Worm (Caenorhabditis elegans) whole organism, L4 larva: Measurements from ENCODE around the gene B0410.1.

Experiments
- F37D6.2 ChIP-seq: sonication (generic microtip); optimal IDR thresholded peaks from 2 replicates; lab custom pipeline; 2016; ENCODE audit warnings: mild to moderate bottlenecking, missing genetic modification characterization, missing compliant biosample characterization
- F49E8.2 ChIP-seq: sonication (generic microtip); optimal IDR thresholded peaks from 2 replicates; lab custom pipeline; 2016; ENCODE audit warnings: missing compliant biosample characterization, mild to moderate bottlenecking, missing genetic modification characterization, borderline replicate concordance
- T20F7.1 ChIP-seq: fragments of 200-800 bp; sonication (Bioruptor generic); optimal IDR thresholded peaks from 2 replicates; lab custom pipeline; 2018; ENCODE audit warnings: mild to moderate bottlenecking, missing genetic modification characterization, missing compliant biosample characterization
- T26A8.4 ChIP-seq: fragments of 200-800 bp; sonication (Bioruptor generic); IDR thresholded peaks from 2 replicates; pipeline ENCODE4 v1.3.6; 2022; ENCODE audit warnings: missing genetic modification characterization, missing compliant biosample characterization
- Y48G9A.11 ChIP-seq: fragments of 200-800 bp; sonication (Bioruptor generic); IDR thresholded peaks from 2 replicates; pipeline ENCODE4 v1.3.6; 2022; ENCODE audit warnings: missing genetic modification reagents, missing genetic modification characterization, missing compliant biosample characterization
- Y5F2A.4 ChIP-seq: fragments of 200-800 bp; sonication (Bioruptor generic); optimal IDR thresholded peaks from 2 replicates; lab custom pipeline; 2018; ENCODE audit warnings: mild to moderate bottlenecking, missing genetic modification characterization, missing compliant biosample characterization
- Y75B8A.6 ChIP-seq: fragments of 200-800 bp; sonication (Bioruptor generic); IDR thresholded peaks from 2 replicates; pipeline ENCODE4 v1.3.6; 2022; ENCODE audit warnings: missing genetic modification reagents, missing genetic modification characterization, missing compliant biosample characterization
- ZK337.2 ChIP-seq: fragments of 200-800 bp; sonication (Bioruptor generic); IDR thresholded peaks from 2 replicates; pipeline ENCODE4 v1.3.6; 2022; ENCODE audit warnings: missing genetic modification reagents, missing genetic modification characterization, missing compliant biosample characterization
- attf-4 ChIP-seq: sonication (generic microtip); optimal IDR thresholded peaks from 3 replicates; lab custom pipeline; 2017; ENCODE audit warnings: missing biosample characterization, missing genetic modification characterization
- ceh-20 ChIP-seq: fragments of 200-800 bp; sonication (Bioruptor generic); IDR thresholded peaks from 2 replicates; pipeline ENCODE4 v1.3.6; 2022; ENCODE audit warnings: missing genetic modification reagents, missing genetic modification characterization, missing compliant biosample characterization
- ceh-32 ChIP-seq: sonication (generic microtip); optimal IDR thresholded peaks from 2 replicates; lab custom pipeline; 2016; ENCODE audit warnings: mild to moderate bottlenecking, missing genetic modification characterization, missing compliant biosample characterization; ENCODE audit not compliant: poor library complexity
- ceh-62 ChIP-seq: sonication (generic microtip); optimal IDR thresholded peaks from 2 replicates; lab custom pipeline; 2017; ENCODE audit warnings: missing biosample characterization, missing genetic modification characterization
- daf-16 ChIP-seq, 3 experiments: sonication (generic microtip); optimal IDR thresholded peaks; 2 replicates each; lab custom pipeline; 2016 to 2017; ENCODE audit warnings: missing genetic modification characterization in 3 of 3, missing genetic modification reagents in 3 of 3, mild to moderate bottlenecking in 2 of 3, missing compliant biosample characterization in 2 of 3, missing biosample characterization in 1 of 3, moderate library complexity in 1 of 3
- dmd-6 ChIP-seq: fragments of 200-800 bp; sonication (Bioruptor generic); IDR thresholded peaks from 2 replicates; pipeline ENCODE4 v1.3.6; 2022; ENCODE audit warnings: missing genetic modification reagents, missing genetic modification characterization, missing compliant biosample characterization
- dve-1 ChIP-seq: sonication (generic microtip); optimal IDR thresholded peaks from 2 replicates; lab custom pipeline; 2017; ENCODE audit warnings: antibody characterized with exemption, mild to moderate bottlenecking, missing genetic modification characterization, missing compliant biosample characterization; ENCODE audit not compliant: insufficient read depth
- egl-27 ChIP-seq: sonication (generic microtip); optimal IDR thresholded peaks from 3 replicates; lab custom pipeline; 2017; ENCODE audit warnings: missing biosample characterization, missing genetic modification reagents, missing genetic modification characterization
- egl-43 ChIP-seq: fragments of 200-800 bp; sonication (Bioruptor generic); IDR thresholded peaks from 2 replicates; pipeline ENCODE4 v1.3.6; 2022; ENCODE audit warnings: missing genetic modification reagents, missing genetic modification characterization, missing compliant biosample characterization
- gei-8 ChIP-seq: fragments of 200-800 bp; sonication (Bioruptor generic); optimal IDR thresholded peaks from 2 replicates; lab custom pipeline; 2018; ENCODE audit warnings: mild to moderate bottlenecking, missing genetic modification characterization, missing compliant biosample characterization
- hlh-11 ChIP-seq: fragments of 200-800 bp; sonication (Bioruptor generic); optimal IDR thresholded peaks from 2 replicates; lab custom pipeline; 2018; ENCODE audit warnings: mild to moderate bottlenecking, missing genetic modification characterization, missing compliant biosample characterization
- hlh-30 ChIP-seq: sonication (generic microtip); optimal IDR thresholded peaks from 2 replicates; lab custom pipeline; 2017; ENCODE audit warnings: antibody characterized with exemption, mild to moderate bottlenecking, missing genetic modification characterization, missing compliant biosample characterization; ENCODE audit not compliant: insufficient read depth
- jun-1 ChIP-seq: fragments of 150-350 bp; optimal IDR thresholded peaks from 2 replicates; lab custom pipeline; 2014; ENCODE audit warnings: missing biosample characterization, missing genetic modification reagents, missing genetic modification characterization
- lin-1 ChIP-seq: fragments of 200-800 bp; sonication (Bioruptor generic); IDR thresholded peaks from 2 replicates; pipeline ENCODE4 v1.3.6; 2022; ENCODE audit warnings: missing genetic modification reagents, missing genetic modification characterization, missing compliant biosample characterization
- lin-13 ChIP-seq: fragments of 150-350 bp; optimal IDR thresholded peaks from 2 replicates; lab custom pipeline; 2014; ENCODE audit warnings: missing biosample characterization, missing genetic modification reagents, missing genetic modification characterization
- lin-15B ChIP-seq: fragments of 150-350 bp; sonication (generic microtip); optimal IDR thresholded peaks from 3 replicates; lab custom pipeline; 2014; ENCODE audit warnings: missing biosample characterization, missing genetic modification characterization
- lin-39 ChIP-seq: fragments of 150-350 bp; optimal IDR thresholded peaks from 2 replicates; lab custom pipeline; 2014; ENCODE audit warnings: missing biosample characterization, missing genetic modification reagents, missing genetic modification characterization
- lir-3 ChIP-seq: sonication (generic microtip); optimal IDR thresholded peaks from 2 replicates; lab custom pipeline; 2016; ENCODE audit warnings: mild to moderate bottlenecking, missing genetic modification characterization, missing compliant biosample characterization
- mdl-1 ChIP-seq, 2 experiments: fragments of 150-350 bp in 1 of 2; sonication (generic microtip) in 1 of 2; optimal IDR thresholded peaks; 2 replicates each; lab custom pipeline; 2014 to 2017; ENCODE audit warnings: missing biosample characterization in 2 of 2, missing genetic modification characterization in 2 of 2
- mep-1 ChIP-seq: fragments of 150-350 bp; sonication (generic microtip); optimal IDR thresholded peaks from 3 replicates; lab custom pipeline; 2014; ENCODE audit warnings: missing biosample characterization, missing genetic modification characterization
- mxl-3 ChIP-seq: fragments of 200-800 bp; sonication (Bioruptor generic); optimal IDR thresholded peaks from 2 replicates; lab custom pipeline; 2018; ENCODE audit warnings: mild to moderate bottlenecking, missing genetic modification characterization, missing compliant biosample characterization
- nhr-10 ChIP-seq: fragments of 150-350 bp; optimal IDR thresholded peaks from 2 replicates; lab custom pipeline; 2014; ENCODE audit warnings: missing biosample characterization, missing genetic modification characterization
- nhr-237 ChIP-seq: sonication (generic microtip); optimal IDR thresholded peaks from 2 replicates; lab custom pipeline; 2017; ENCODE audit warnings: missing biosample characterization, missing genetic modification characterization
- nhr-28 ChIP-seq: fragments of 150-350 bp; optimal IDR thresholded peaks from 2 replicates; lab custom pipeline; 2014; ENCODE audit warnings: missing biosample characterization, missing genetic modification characterization
- nhr-41 ChIP-seq: fragments of 200-800 bp; sonication (Bioruptor generic); IDR thresholded peaks from 2 replicates; pipeline ENCODE4 v1.3.6; 2022; ENCODE audit warnings: missing genetic modification reagents, missing genetic modification characterization, missing compliant biosample characterization
- nhr-77 ChIP-seq: fragments of 150-350 bp; optimal IDR thresholded peaks from 2 replicates; lab custom pipeline; 2014; ENCODE audit warnings: missing biosample characterization, missing genetic modification characterization
- php-3 ChIP-seq: fragments of 200-800 bp; sonication (Bioruptor generic); IDR thresholded peaks from 2 replicates; pipeline ENCODE4 v1.3.6; 2022; ENCODE audit warnings: missing genetic modification reagents, missing genetic modification characterization, missing compliant biosample characterization
- pqm-1 ChIP-seq: sonication (generic microtip); optimal IDR thresholded peaks from 2 replicates; lab custom pipeline; 2017; ENCODE audit warnings: missing biosample characterization, missing genetic modification characterization
- set-16 ChIP-seq: fragments of 200-800 bp; sonication (Bioruptor generic); IDR thresholded peaks from 2 replicates; pipeline ENCODE4 v1.3.6; 2022; ENCODE audit warnings: missing genetic modification reagents, missing genetic modification characterization, missing compliant biosample characterization
- snpc-1.2 ChIP-seq: fragments of 200-800 bp; sonication (Bioruptor generic); IDR thresholded peaks from 2 replicates; pipeline ENCODE4 v1.3.6; 2022; ENCODE audit warnings: missing genetic modification reagents, missing genetic modification characterization, missing compliant biosample characterization
- unc-130 ChIP-seq: sonication (generic microtip); optimal IDR thresholded peaks from 2 replicates; lab custom pipeline; 2016; ENCODE audit warnings: missing genetic modification reagents, missing genetic modification characterization, missing compliant biosample characterization
- unc-62 ChIP-seq, 3 experiments: fragments of 150-350 bp in 1 of 3; sonication (generic microtip); optimal IDR thresholded peaks in 2 of 3; peaks in 1 of 3; 1 replicate in 1 of 3; 2 replicates in 2 of 3; lab custom pipeline; 2014 to 2017; ENCODE audit warnings: missing biosample characterization in 3 of 3, missing genetic modification characterization in 3 of 3, missing genetic modification reagents in 3 of 3, missing genotype in 1 of 3
- zag-1 ChIP-seq: fragments of 150-350 bp; optimal IDR thresholded peaks from 2 replicates; lab custom pipeline; 2014; ENCODE audit warnings: missing biosample characterization, missing genetic modification characterization
- zip-11 ChIP-seq: fragments of 200-800 bp; sonication (Bioruptor generic); IDR thresholded peaks from 2 replicates; pipeline ENCODE4 v1.3.6; 2022; ENCODE audit warnings: missing genetic modification characterization, missing compliant biosample characterization
- ztf-11 ChIP-seq: fragments of 150-350 bp; optimal IDR thresholded peaks from 2 replicates; lab custom pipeline; 2014; ENCODE audit warnings: missing biosample characterization, missing genetic modification characterization

B0410.1 gene

DNA sequence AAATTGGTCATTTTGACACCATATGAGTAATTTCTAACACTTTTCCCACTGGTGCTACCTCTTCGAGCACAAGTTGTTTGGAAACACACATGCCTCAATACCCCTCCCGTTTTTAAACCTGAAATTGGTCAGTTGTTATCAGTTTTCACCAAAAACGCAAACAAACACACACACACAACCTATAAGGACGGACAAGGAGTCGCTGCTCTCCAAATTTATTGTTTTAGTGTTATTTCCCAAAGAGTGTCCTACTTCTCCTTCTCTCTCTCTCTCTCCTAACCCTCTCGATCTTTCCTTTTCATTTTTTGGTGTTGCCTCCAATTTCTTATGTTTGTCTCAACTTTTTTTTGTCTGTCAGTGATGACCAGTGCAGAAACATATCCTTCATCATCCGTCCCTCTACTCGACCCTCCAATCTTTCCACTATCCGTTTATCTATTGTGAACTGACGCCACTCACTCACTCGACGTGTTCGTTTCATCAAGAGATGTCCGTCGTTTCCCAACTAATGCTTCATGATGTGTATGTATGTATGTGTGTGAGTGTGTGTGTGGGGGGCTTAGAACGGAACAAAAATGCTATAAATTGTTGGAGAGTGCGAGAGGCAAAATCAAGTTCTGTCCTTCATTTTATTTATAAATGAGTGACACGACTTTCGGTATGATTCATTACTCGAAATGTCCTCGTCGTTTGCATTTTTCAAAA, 9.5 kb downstream of the B0410.1 start:
- TF ChIP-seq lin-1 (GFP tag; lab: Robert Waterston, UW) (no peak), hlh-11 (tag; lab: Kevin White, UChicago) (peak; percentile 43), daf-16 (GFP tag; optimal IDR thresholded peaks at IDR 0.05; lab: Kevin White, UChicago) (no peak), daf-16 (tag; optimal IDR thresholded peaks at IDR 0.05; lab: Kevin White, UChicago) (peak; percentile 81), nhr-28 (tag; lab: Kevin White, UChicago) (peak; percentile 59), dve-1 (no peak), pqm-1 (peak; percentile 48), mxl-3 (GFP tag; lab: Kevin White, UChicago) (peak; percentile 48), php-3 (peak; percentile 33; the same call in 1 of the 2 replicates)

DNA sequence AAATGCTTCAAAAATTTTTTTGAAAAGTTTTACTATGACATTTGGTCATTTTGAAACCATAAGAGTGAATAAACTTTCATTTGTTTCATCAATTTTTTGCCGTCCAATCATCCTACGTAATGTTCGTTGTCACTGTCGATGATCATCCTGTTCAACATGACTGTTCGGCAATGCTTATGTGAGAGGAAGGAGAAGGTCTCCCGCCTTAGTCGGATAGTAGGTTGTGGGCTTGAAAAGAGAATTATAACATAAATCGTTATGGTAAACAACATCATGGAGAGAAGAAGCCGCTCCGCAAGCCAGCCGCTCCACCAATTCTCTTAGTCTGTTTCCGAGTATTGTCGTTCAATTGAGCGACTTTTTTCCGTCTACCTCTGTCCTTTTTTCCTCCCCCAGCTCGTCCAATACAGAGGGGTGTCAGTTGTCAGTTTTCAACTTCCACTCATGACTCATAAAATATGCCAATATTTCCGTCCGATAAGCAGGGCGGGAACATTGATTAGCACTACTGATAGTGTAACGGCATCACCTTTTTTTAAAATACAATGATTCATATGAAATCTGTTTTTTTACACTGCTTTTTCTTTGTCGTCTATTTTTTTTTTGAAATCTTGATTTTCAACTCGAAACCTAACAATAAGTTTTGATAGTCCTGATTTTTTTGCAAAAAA, 11.8 kb downstream of the B0410.1 start:
- TF ChIP-seq lin-39 (tag; lab: Kevin White, UChicago) (no peak), hlh-11 (tag; lab: Kevin White, UChicago) (peak; percentile 44), hlh-30 (tag; lab: Kevin White, UChicago) (peak; percentile 13), dmd-6 (GFP tag; lab: Robert Waterston, UW) (peak; percentile 61), Y5F2A.4 (no peak), lin-15B (tag; lab: Kevin White, UChicago) (no peak), ceh-32 (tag; lab: Kevin White, UChicago) (no peak), F37D6.2 (no peak), unc-62 (GFP tag; optimal IDR thresholded peaks at IDR 0.05 in 1 of 2; lab: Kevin White, UChicago) (peak in 1 of 2 experiments; percentile 97), unc-62 (tag; optimal IDR thresholded peaks at IDR 0.05; lab: Kevin White, UChicago) (no peak), lir-3 (tag; lab: Kevin White, UChicago) (no peak), T20F7.1 (GFP tag; lab: Kevin White, UChicago) (no peak), mdl-1 (tag; optimal IDR thresholded peaks at IDR 0.05; lab: Kevin White, UChicago) (no peak), nhr-77 (tag; lab: Kevin White, UChicago) (no peak), T26A8.4 (no peak), dve-1 (peak; percentile 18), nhr-28 (tag; lab: Kevin White, UChicago) (peak; percentile 9), ZK337.2 (GFP tag; lab: Robert Waterston, UW) (no peak), jun-1 (tag; lab: Kevin White, UChicago) (no peak), mep-1 (no peak), nhr-237 (tag; lab: Kevin White, UChicago) (no peak), F49E8.2 (tag; lab: Kevin White, UChicago) (no peak), pqm-1 (peak; percentile 93), egl-43 (no peak), attf-4 (no peak), zag-1 (tag; lab: Kevin White, UChicago) (no peak), Y75B8A.6 (GFP tag; lab: Robert Waterston, UW) (no peak), egl-27 (tag; lab: Kevin White, UChicago) (no peak)

ce11 chrX:2907296-2907873, 13.0 kb downstream of the B0410.1 start:
- no peak for TF ChIP-seq zip-11 (GFP tag; lab: Robert Waterston, UW)
- peak; percentile 3 for TF ChIP-seq mep-1
- TF ChIP-seq nhr-28 (tag; lab: Kevin White, UChicago): peak; percentile 69
- no peak for TF ChIP-seq nhr-77 (tag; lab: Kevin White, UChicago)
- no peak for TF ChIP-seq snpc-1.2 (GFP tag; lab: Robert Waterston, UW)
- TF ChIP-seq mxl-3 (GFP tag; lab: Kevin White, UChicago): peak; percentile 5
- no peak for TF ChIP-seq gei-8
- no peak for TF ChIP-seq nhr-41 (GFP tag; lab: Robert Waterston, UW)
- TF ChIP-seq hlh-11 (tag; lab: Kevin White, UChicago): peak; percentile 21
- no peak for TF ChIP-seq unc-130 (GFP tag; lab: Kevin White, UChicago)
- TF ChIP-seq nhr-10: no peak
- TF ChIP-seq lin-13: no peak
- no peak for TF ChIP-seq lir-3 (tag; lab: Kevin White, UChicago)
- TF ChIP-seq ceh-32 (tag; lab: Kevin White, UChicago): no peak
- TF ChIP-seq ztf-11 (tag; lab: Kevin White, UChicago): no peak
- no peak for TF ChIP-seq ceh-62 (tag; lab: Kevin White, UChicago)
- TF ChIP-seq ceh-20 (GFP tag; lab: Robert Waterston, UW): no peak
- TF ChIP-seq set-16 (GFP tag; lab: Robert Waterston, UW): peak; percentile 89
- TF ChIP-seq egl-27 (tag; lab: Kevin White, UChicago): no peak
- 0 out of 2 replicates have a peak, but pooled peaks have one; percentile 9 for TF ChIP-seq Y48G9A.11 (GFP tag; lab: Robert Waterston, UW)
